Fruit fly (Drosophila melanogaster) whole organism, embryonic: Measurements from ENCODE around the gene CG33939.

Experiments used
- Blimp-1 ChIP-seq: fragments of 200-800 bp; sonication (Bioruptor generic); optimal IDR thresholded peaks from 3 replicates; lab custom pipeline; 2018; ENCODE audit warnings: missing biosample characterization, missing genetic modification characterization, mild to moderate bottlenecking, moderate library complexity, missing genetic modification reagents
- BtbVII ChIP-seq: fragments of 200-800 bp; sonication (Bioruptor generic); optimal IDR thresholded peaks from 3 replicates; lab custom pipeline; 2017; ENCODE audit warnings: missing biosample characterization, mild to moderate bottlenecking, missing genetic modification characterization
- CG10147 ChIP-seq: fragments of 200-800 bp; sonication (Bioruptor generic); optimal IDR thresholded peaks from 2 replicates; lab custom pipeline; 2019; ENCODE audit warnings: missing biosample characterization, mild to moderate bottlenecking, missing genetic modification characterization, moderate library complexity
- CG11085 ChIP-seq: fragments of 200-800 bp; sonication (Bioruptor generic); IDR thresholded peaks from 2 replicates; pipeline ENCODE4 v1.3.6; 2022; ENCODE audit warnings: missing biosample characterization, missing genetic modification characterization
- CG12769 ChIP-seq: fragments of 200-800 bp; sonication (Bioruptor generic); optimal IDR thresholded peaks from 2 replicates; lab custom pipeline; 2019; ENCODE audit warnings: missing biosample characterization, mild to moderate bottlenecking, missing genetic modification characterization, moderate library complexity
- CG14014 ChIP-seq: fragments of 200-800 bp; sonication (Bioruptor generic); IDR thresholded peaks from 2 replicates; pipeline ENCODE4 v1.3.6; 2022; ENCODE audit warnings: missing biosample characterization, missing genetic modification characterization
- CG15696 ChIP-seq: fragments of 200-800 bp; sonication (Bioruptor generic); optimal IDR thresholded peaks from 2 replicates; lab custom pipeline; 2019; ENCODE audit warnings: missing biosample characterization, mild to moderate bottlenecking, missing genetic modification characterization, moderate library complexity
- CG17829 ChIP-seq: fragments of 200-800 bp; optimal IDR thresholded peaks from 2 replicates; lab custom pipeline; 2019; ENCODE audit warnings: missing biosample characterization, mild to moderate bottlenecking, missing genetic modification characterization, moderate library complexity
- CG18599 ChIP-seq: fragments of 200-800 bp; sonication (Bioruptor generic); optimal IDR thresholded peaks from 3 replicates; lab custom pipeline; 2017; ENCODE audit warnings: missing biosample characterization, missing genetic modification characterization, mild to moderate bottlenecking, moderate library complexity, missing genetic modification reagents
- CG2678 ChIP-seq: fragments of 200-800 bp; sonication (Bioruptor generic); optimal IDR thresholded peaks from 3 replicates; lab custom pipeline; 2019; ENCODE audit warnings: missing biosample characterization, mild to moderate bottlenecking, missing genetic modification characterization, moderate library complexity
- CG2889 ChIP-seq: fragments of 200-800 bp; sonication (Bioruptor generic); IDR thresholded peaks from 3 replicates; pipeline ENCODE4 v1.3.6; 2022; ENCODE audit warnings: missing biosample characterization, missing genetic modification characterization
- CG30020 ChIP-seq: fragments of 200-800 bp; optimal IDR thresholded peaks from 2 replicates; lab custom pipeline; 2019; ENCODE audit warnings: missing biosample characterization, mild to moderate bottlenecking, missing genetic modification characterization, moderate library complexity
- CG3163 ChIP-seq: fragments of 200-800 bp; sonication (Bioruptor generic); optimal IDR thresholded peaks from 3 replicates; lab custom pipeline; 2016; ENCODE audit warnings: missing biosample characterization, missing genetic modification characterization
- CG32532 ChIP-seq: fragments of 200-800 bp; sonication (Bioruptor generic); IDR thresholded peaks from 2 replicates; pipeline ENCODE4 v1.3.6; 2022; ENCODE audit warnings: missing biosample characterization, missing genetic modification characterization
- CG4424 ChIP-seq: fragments of 200-800 bp; sonication (Bioruptor generic); optimal IDR thresholded peaks from 3 replicates; lab custom pipeline; 2016; ENCODE audit warnings: missing biosample characterization, missing genetic modification characterization
- CG5180 ChIP-seq: fragments of 200-800 bp; sonication (Bioruptor generic); optimal IDR thresholded peaks from 3 replicates; lab custom pipeline; 2017; ENCODE audit warnings: missing biosample characterization, missing genetic modification characterization, mild to moderate bottlenecking, moderate library complexity, missing genetic modification reagents
- CG6689 ChIP-seq: fragments of 200-800 bp; sonication (Bioruptor generic); IDR thresholded peaks from 2 replicates; pipeline ENCODE4 v1.3.6; 2022; ENCODE audit warnings: missing biosample characterization, missing genetic modification characterization
- CG7556 ChIP-seq: fragments of 200-800 bp; sonication (Bioruptor generic); optimal IDR thresholded peaks from 2 replicates; lab custom pipeline; 2017; ENCODE audit warnings: missing biosample characterization, mild to moderate bottlenecking, missing genetic modification characterization
- CG7839 ChIP-seq: fragments of 200-800 bp; sonication (Bioruptor generic); optimal IDR thresholded peaks from 3 replicates; lab custom pipeline; 2018; ENCODE audit warnings: missing biosample characterization, mild to moderate bottlenecking, missing genetic modification characterization, moderate library complexity
- CG8478 ChIP-seq: fragments of >200 bp; optimal IDR thresholded peaks from 2 replicates; lab custom pipeline; 2018
- CG8944 ChIP-seq: fragments of 200-800 bp; sonication (Bioruptor generic); optimal IDR thresholded peaks from 3 replicates; lab custom pipeline; 2016; ENCODE audit warnings: missing biosample characterization, missing genetic modification characterization
- CG9727 ChIP-seq: fragments of 200-800 bp; sonication (Bioruptor generic); optimal IDR thresholded peaks from 3 replicates; lab custom pipeline; 2017; ENCODE audit warnings: missing biosample characterization, mild to moderate bottlenecking, missing genetic modification characterization
- CG9797 ChIP-seq: fragments of 200-800 bp; sonication (Bioruptor generic); optimal IDR thresholded peaks from 3 replicates; lab custom pipeline; 2018; ENCODE audit warnings: missing biosample characterization, mild to moderate bottlenecking, missing genetic modification characterization
- CrebB ChIP-seq: fragments of 200-800 bp; sonication (Bioruptor generic); optimal IDR thresholded peaks from 3 replicates; lab custom pipeline; 2018; ENCODE audit warnings: missing biosample characterization, mild to moderate bottlenecking, missing genetic modification characterization
- Ets65A ChIP-seq: fragments of 200-800 bp; sonication (Bioruptor generic); peaks from one replicate; lab custom pipeline; 2016; ENCODE audit warnings: missing biosample characterization, missing genetic modification characterization
- Ets97D ChIP-seq: fragments of 200-800 bp; sonication (Bioruptor generic); optimal IDR thresholded peaks from 3 replicates; lab custom pipeline; 2016; ENCODE audit warnings: missing biosample characterization, missing genetic modification characterization
- GATAe ChIP-seq: fragments of 200-800 bp; sonication (Bioruptor generic); conservative IDR thresholded peaks from 2 replicates; pipeline ENCODE4 v1.3.6; 2022; ENCODE audit warnings: missing biosample characterization, missing genetic modification characterization
- H2.0 ChIP-seq: fragments of 200-800 bp; sonication (Bioruptor generic); IDR thresholded peaks from 2 replicates; pipeline ENCODE4 v1.3.6; 2022; ENCODE audit warnings: missing biosample characterization, missing genetic modification characterization
- Hmx ChIP-seq: fragments of 200-800 bp; sonication (Bioruptor generic); optimal IDR thresholded peaks from 2 replicates; lab custom pipeline; 2016; ENCODE audit warnings: missing biosample characterization, missing genetic modification characterization
- MESR4 ChIP-seq: fragments of 200-800 bp; sonication (Bioruptor generic); optimal IDR thresholded peaks from 2 replicates; lab custom pipeline; 2018; ENCODE audit warnings: missing biosample characterization, mild to moderate bottlenecking, missing genetic modification characterization, moderate library complexity
- Mad ChIP-seq: fragments of 200-800 bp; sonication (Bioruptor generic); optimal IDR thresholded peaks from 2 replicates; lab custom pipeline; 2016; ENCODE audit warnings: missing biosample characterization, missing genetic modification characterization
- Meics ChIP-seq: fragments of 200-800 bp; sonication (Bioruptor generic); optimal IDR thresholded peaks from 2 replicates; lab custom pipeline; 2017; ENCODE audit warnings: missing biosample characterization, mild to moderate bottlenecking, missing genetic modification characterization
- Sin3A ChIP-seq: fragments of >200 bp; optimal IDR thresholded peaks from 2 replicates; lab custom pipeline; 2018
- Sox102F ChIP-seq: fragments of 200-800 bp; sonication (Bioruptor generic); optimal IDR thresholded peaks from 2 replicates; lab custom pipeline; 2018; ENCODE audit warnings: missing biosample characterization, mild to moderate bottlenecking, missing genetic modification characterization, moderate library complexity
- Sry-β ChIP-seq: fragments of 200-800 bp; sonication (Bioruptor generic); optimal IDR thresholded peaks from 2 replicates; lab custom pipeline; 2018; ENCODE audit warnings: missing biosample characterization, mild to moderate bottlenecking, missing genetic modification characterization, moderate library complexity
- Ssrp ChIP-seq: fragments of 200-800 bp; sonication (Bioruptor generic); optimal IDR thresholded peaks from 2 replicates; lab custom pipeline; 2018; ENCODE audit warnings: missing biosample characterization, mild to moderate bottlenecking, missing genetic modification characterization, moderate library complexity
- Usf ChIP-seq: fragments of 200-800 bp; sonication (Bioruptor generic); optimal IDR thresholded peaks from 2 replicates; lab custom pipeline; 2017; ENCODE audit warnings: missing genotype, missing biosample characterization, missing genetic modification characterization
- ara ChIP-seq: fragments of 200-800 bp; sonication (Bioruptor generic); IDR thresholded peaks from 2 replicates; pipeline ENCODE4 v1.3.6; 2022; ENCODE audit warnings: missing biosample characterization, missing genetic modification characterization
- chm ChIP-seq: fragments of 200-800 bp; sonication (Bioruptor generic); IDR thresholded peaks from 2 replicates; pipeline ENCODE4 v1.3.6; 2022; ENCODE audit warnings: missing biosample characterization, missing genetic modification characterization
- dpn ChIP-seq, 2 experiments: fragments of 200-800 bp; sonication (Bioruptor generic); optimal IDR thresholded peaks; 3 replicates each; lab custom pipeline; 2016; ENCODE audit warnings: missing biosample characterization in 2 of 2, missing genetic modification characterization in 2 of 2
- hkb ChIP-seq, 2 experiments: fragments of 200-800 bp in 1 of 2; fragments of >200 bp in 1 of 2; sonication (Bioruptor generic) in 1 of 2; IDR thresholded peaks in 1 of 2; optimal IDR thresholded peaks in 1 of 2; 2 replicates each; pipeline versions ENCODE4 v1.3.6 to Lab custom; 2017 to 2022; ENCODE audit warnings: missing biosample characterization in 1 of 2, missing genetic modification characterization in 1 of 2
- maf-S ChIP-seq: fragments of 200-800 bp; sonication (Bioruptor generic); optimal IDR thresholded peaks from 2 replicates; lab custom pipeline; 2016; ENCODE audit warnings: missing biosample characterization, missing genetic modification characterization
- mld ChIP-seq: fragments of 200-800 bp; sonication (Bioruptor generic); IDR thresholded peaks from 3 replicates; pipeline ENCODE4 v1.3.6; 2022; ENCODE audit warnings: missing biosample characterization, missing genetic modification characterization; ENCODE audit not compliant: partially characterized antibody
- pan ChIP-seq, 4 experiments: fragments of >200 bp in 3 of 4; fragments of 200-800 bp in 1 of 4; sonication (Bioruptor generic) in 1 of 4; optimal IDR thresholded peaks in 3 of 4; IDR thresholded peaks in 1 of 4; 2 replicates each; pipeline versions ENCODE4 v1.3.6 to Lab custom; 2017 to 2022; ENCODE audit warnings: missing biosample characterization in 2 of 4, missing genetic modification characterization in 2 of 4, mixed read lengths in 1 of 4
- pfk ChIP-seq: fragments of 200-800 bp; sonication (Bioruptor generic); optimal IDR thresholded peaks from 2 replicates; lab custom pipeline; 2018; ENCODE audit warnings: missing biosample characterization, mild to moderate bottlenecking, missing genetic modification characterization, moderate library complexity
- pum ChIP-seq: fragments of 200-800 bp; sonication (Bioruptor generic); optimal IDR thresholded peaks from 2 replicates; lab custom pipeline; 2016; ENCODE audit warnings: missing biosample characterization, missing genetic modification characterization
- seq ChIP-seq: fragments of 200-800 bp; sonication (Bioruptor generic); IDR thresholded peaks from 2 replicates; pipeline ENCODE4 v1.3.6; 2022; ENCODE audit warnings: missing biosample characterization, missing genetic modification characterization
- sisA ChIP-seq: fragments of 200-800 bp; sonication (Bioruptor generic); IDR thresholded peaks from 2 replicates; pipeline ENCODE4 v1.3.6; 2022; ENCODE audit warnings: missing biosample characterization, missing genetic modification characterization
- sug ChIP-seq: fragments of 200-800 bp; optimal IDR thresholded peaks from 2 replicates; lab custom pipeline; 2019; ENCODE audit warnings: missing biosample characterization, mild to moderate bottlenecking, missing genetic modification characterization, moderate library complexity
- z ChIP-seq: fragments of 200-800 bp; sonication (Bioruptor generic); IDR thresholded peaks from 3 replicates; pipeline ENCODE4 v1.3.6; 2022; ENCODE audit warnings: missing biosample characterization, missing genetic modification characterization

CG33939 gene

dm6 chrX:19146421-19146952 is 28.2 kb downstream of the CG33939 start (continued):
- TF ChIP-seq CG10147 (GFP tag; lab: Kevin White, UChicago) (no peak), chm (GFP tag; lab: Robert Waterston, UW) (0 out of 2 replicates have a peak, but pooled peaks have one; percentile 24), CG2678 (peak; percentile 31), CG6689 (GFP tag; lab: Robert Waterston, UW) (no peak), ara (no peak), Ets97D (peak; percentile 13), CG9797 (GFP tag; lab: Kevin White, UChicago) (no peak), CG18599 (GFP tag; lab: Kevin White, UChicago) (peak; percentile 23), sisA (no peak), H2.0 (no peak), MESR4 (GFP tag; lab: Kevin White, UChicago) (no peak), CG7556 (GFP tag; lab: Kevin White, UChicago) (no peak), sug (tag; lab: Kevin White, UChicago) (peak; percentile 30), CG8944 (GFP tag; lab: Kevin White, UChicago) (no peak), CG11085 (GFP tag; lab: Robert Waterston, UW) (no peak), pum (GFP tag; lab: Kevin White, UChicago) (no peak), CG14014 (GFP tag; lab: Robert Waterston, UW) (peak; percentile 67; the same call in 1 of the 2 replicates), CG12769 (tag; lab: Kevin White, UChicago) (no peak), GATAe (GFP tag; lab: Robert Waterston, UW) (peak; percentile 89), Sry-β (GFP tag; lab: Kevin White, UChicago) (no peak), CG8478 (lab: Kevin White, UChicago) (peak; percentile 1), CG4424 (GFP tag; lab: Kevin White, UChicago) (peak; percentile 11), Ssrp (tag; lab: Kevin White, UChicago) (peak; percentile 17), CG7839 (tag; lab: Kevin White, UChicago) (peak; percentile 68), CG32532 (GFP tag; lab: Robert Waterston, UW) (no peak; the same call in 1 of the 2 replicates), Sox102F (GFP tag; lab: Kevin White, UChicago) (peak; percentile 25), maf-S (no peak), Sin3A (lab: Kevin White, UChicago) (no peak), Blimp-1 (peak; percentile 26), Meics (peak; percentile 23), Hmx (GFP tag; lab: Kevin White, UChicago) (no peak), seq (GFP tag; lab: Robert Waterston, UW) (no peak), CG3163 (GFP tag; lab: Kevin White, UChicago) (no peak), BtbVII (GFP tag; lab: Kevin White, UChicago) (no peak), hkb (optimal IDR thresholded peaks at IDR 0.05; lab: Kevin White, UChicago) (no peak), hkb (GFP tag; IDR thresholded peaks at IDR 0.05; lab: Robert Waterston, UW) (peak; percentile 17; the same call in 1 of the 2 replicates), Ets65A (GFP tag; lab: Kevin White, UChicago) (peak; percentile 97), CrebB (tag; lab: Kevin White, UChicago) (no peak), Usf (no peak), CG17829 (tag; lab: Kevin White, UChicago) (no peak), z (GFP tag; lab: Robert Waterston, UW) (no peak), CG5180 (GFP tag; lab: Kevin White, UChicago) (peak; percentile 6), CG2889 (GFP tag; lab: Robert Waterston, UW) (no peak), Mad (GFP tag; lab: Kevin White, UChicago) (no peak), mld (GFP tag; lab: Robert Waterston, UW) (no peak), CG15696 (no peak), CG30020 (tag; lab: Kevin White, UChicago) (no peak), pan (optimal IDR thresholded peaks at IDR 0.05; lab: Kevin White, UChicago) (no peak), pan (GFP tag; optimal IDR thresholded peaks at IDR 0.05 in 1 of 2, IDR thresholded peaks at IDR 0.05 in 1 of 2) (peak in 1 of 2 experiments; percentile 5), dpn (GFP tag; optimal IDR thresholded peaks at IDR 0.05; lab: Kevin White, UChicago) (peak; percentile 17 to 42), pfk (GFP tag; lab: Kevin White, UChicago) (no peak), CG9727 (peak; percentile 27)
